Worm (Caenorhabditis elegans) whole organism, young adult: ENCODE data around the gene clec-43.

Experiments used
- Y67H2A.10 ChIP-seq: fragments of 200-800 bp; sonication (Bioruptor generic); conservative IDR thresholded peaks from 2 replicates; pipeline ENCODE4 v1.3.6; 2022; ENCODE audit warnings: missing genetic modification reagents, missing genetic modification characterization, missing compliant biosample characterization
- bed-2 ChIP-seq: fragments of 200-800 bp; sonication (Bioruptor generic); IDR thresholded peaks from 2 replicates; pipeline ENCODE4 v1.3.6; 2022; ENCODE audit warnings: missing genetic modification reagents, missing genetic modification characterization, missing compliant biosample characterization
- ceh-79 ChIP-seq: sonication (generic microtip); optimal IDR thresholded peaks from 2 replicates; lab custom pipeline; 2017; ENCODE audit warnings: mild to moderate bottlenecking, missing genetic modification characterization, missing compliant biosample characterization
- efl-1 ChIP-seq: fragments of 150-350 bp; optimal IDR thresholded peaks from 2 replicates; lab custom pipeline; 2014; ENCODE audit warnings: missing biosample characterization, missing genetic modification reagents, missing genetic modification characterization
- gei-17 ChIP-seq: fragments of 200-800 bp; sonication (Bioruptor generic); optimal IDR thresholded peaks from 2 replicates; lab custom pipeline; 2018; ENCODE audit warnings: mild to moderate bottlenecking, missing genetic modification characterization, missing compliant biosample characterization
- mcd-1 ChIP-seq: fragments of 200-800 bp; sonication (Bioruptor generic); IDR thresholded peaks from 2 replicates; pipeline ENCODE4 v1.3.6; 2022; ENCODE audit warnings: missing genetic modification reagents, missing genetic modification characterization, missing compliant biosample characterization
- snpc-4 ChIP-seq, 5 experiments: fragments of 150-350 bp in 1 of 5; sonication (generic microtip) in 4 of 5; optimal IDR thresholded peaks; 2 replicates each; lab custom pipeline; 2014 to 2018; ENCODE audit warnings: missing genetic modification characterization in 5 of 5, missing biosample characterization in 3 of 5, antibody characterized with exemption in 2 of 5, mild to moderate bottlenecking in 2 of 5, missing compliant biosample characterization in 2 of 5, missing genotype in 2 of 5, moderate library complexity in 2 of 5, missing genetic modification reagents in 1 of 5
- ztf-18 ChIP-seq: sonication (generic microtip); optimal IDR thresholded peaks from 2 replicates; lab custom pipeline; 2016; ENCODE audit warnings: missing genotype, mild to moderate bottlenecking, missing genetic modification characterization, missing compliant biosample characterization

DNA sequence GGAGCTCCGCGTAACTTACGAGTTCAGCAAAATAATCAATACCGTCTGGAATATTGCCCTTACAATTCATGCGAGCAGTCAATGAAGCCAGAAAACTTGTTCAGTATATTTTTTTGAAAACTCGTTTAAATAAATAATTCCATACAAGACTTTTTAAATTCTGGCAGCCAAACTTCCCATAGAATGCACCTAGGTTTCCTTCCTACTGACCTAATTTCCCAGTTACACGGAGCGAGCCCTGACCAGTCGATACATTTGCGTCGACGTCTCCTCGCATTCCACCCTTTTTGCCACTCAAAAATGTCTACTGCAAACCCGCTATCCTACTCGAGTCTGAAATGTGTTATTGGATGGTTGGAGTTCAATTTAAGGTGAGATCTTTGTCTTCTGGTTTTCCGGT, 26.5 kb upstream of the clec-43 start, which contains the start of gene fbxc-30:
- TF ChIP-seq Y67H2A.10 (GFP tag; lab: Robert Waterston, UW), result no peak
- TF ChIP-seq ceh-79 (tag; lab: Kevin White, UChicago), result no peak
- TF ChIP-seq mcd-1, result no peak
- TF ChIP-seq efl-1, result no peak
- no peak for TF ChIP-seq ztf-18 (tag; lab: Kevin White, UChicago)
- TF ChIP-seq bed-2 (GFP tag; lab: Robert Waterston, UW), result no peak
- no peak for TF ChIP-seq snpc-4 (GFP tag; optimal IDR thresholded peaks at IDR 0.05; lab: Kevin White, UChicago)
- no peak for TF ChIP-seq snpc-4 (tag; optimal IDR thresholded peaks at IDR 0.05; lab: Kevin White, UChicago)
- TF ChIP-seq gei-17 (GFP tag; lab: Kevin White, UChicago), result no peak
